Worm (Caenorhabditis elegans) whole organism, young adult: ENCODE results near the gene B0218.5.

Experiments used
- B0019.2 ChIP-seq: fragments of 200-800 bp; sonication (Bioruptor generic); conservative IDR thresholded peaks from 2 replicates; pipeline ENCODE4 v1.3.6; 2022; ENCODE audit warnings: missing genetic modification reagents, missing genetic modification characterization, missing compliant biosample characterization
- nfya-2 ChIP-seq: fragments of 200-800 bp; sonication (Bioruptor generic); IDR thresholded peaks from 2 replicates; pipeline ENCODE4 v1.3.6; 2022; ENCODE audit warnings: missing genetic modification reagents, missing genetic modification characterization, missing compliant biosample characterization
- pha-4 ChIP-seq: fragments of 150-350 bp; sonication (generic microtip); optimal IDR thresholded peaks from 2 replicates; lab custom pipeline; 2014; ENCODE audit warnings: missing biosample characterization, missing genetic modification reagents, missing genetic modification characterization
- zfh-2 ChIP-seq: fragments of 200-800 bp; sonication (Bioruptor generic); conservative IDR thresholded peaks from 2 replicates; pipeline ENCODE4 v1.3.6; 2022; ENCODE audit warnings: missing genetic modification reagents, missing genetic modification characterization, missing compliant biosample characterization

- no peak for TF ChIP-seq B0019.2
- TF ChIP-seq pha-4 (tag; lab: Kevin White, UChicago) = no peak
- TF ChIP-seq zfh-2 (GFP tag; lab: Robert Waterston, UW) = no peak
- no peak for TF ChIP-seq nfya-2 (GFP tag; lab: Robert Waterston, UW)
Measured at ce11 chrIV:8205272-8206098, 48.4 kb upstream of the B0218.5 start, which contains the start of gene hgrs-1.
